Worm (Caenorhabditis elegans) whole organism, L4 larva: Measurements from ENCODE around the gene irld-7.

Experiments
- F26F4.8 ChIP-seq: fragments of 200-800 bp; sonication (Bioruptor generic); conservative IDR thresholded peaks from 2 replicates; pipeline ENCODE4 v1.3.6; 2022; ENCODE audit warnings: missing genetic modification characterization, missing compliant biosample characterization
- T26A8.4 ChIP-seq: fragments of 200-800 bp; sonication (Bioruptor generic); IDR thresholded peaks from 2 replicates; pipeline ENCODE4 v1.3.6; 2022; ENCODE audit warnings: missing genetic modification characterization, missing compliant biosample characterization
- ZK337.2 ChIP-seq: fragments of 200-800 bp; sonication (Bioruptor generic); IDR thresholded peaks from 2 replicates; pipeline ENCODE4 v1.3.6; 2022; ENCODE audit warnings: missing genetic modification reagents, missing genetic modification characterization, missing compliant biosample characterization
- ZK546.5 ChIP-seq, 2 experiments: sonication (generic microtip); optimal IDR thresholded peaks; 2 replicates each; lab custom pipeline; 2017; ENCODE audit warnings: missing biosample characterization in 2 of 2, missing genetic modification characterization in 2 of 2
- attf-4 ChIP-seq: sonication (generic microtip); optimal IDR thresholded peaks from 3 replicates; lab custom pipeline; 2017; ENCODE audit warnings: missing biosample characterization, missing genetic modification characterization
- ceh-20 ChIP-seq: fragments of 200-800 bp; sonication (Bioruptor generic); IDR thresholded peaks from 2 replicates; pipeline ENCODE4 v1.3.6; 2022; ENCODE audit warnings: missing genetic modification reagents, missing genetic modification characterization, missing compliant biosample characterization
- ceh-28 ChIP-seq: fragments of 150-350 bp; optimal IDR thresholded peaks from 2 replicates; lab custom pipeline; 2014; ENCODE audit warnings: missing biosample characterization, missing genetic modification reagents, missing genetic modification characterization
- ceh-44 ChIP-seq: fragments of 200-800 bp; sonication (Bioruptor generic); IDR thresholded peaks from 2 replicates; pipeline ENCODE4 v1.3.6; 2022; ENCODE audit warnings: missing genetic modification reagents, missing genetic modification characterization, missing compliant biosample characterization
- ceh-82 ChIP-seq: sonication (generic microtip); optimal IDR thresholded peaks from 2 replicates; lab custom pipeline; 2017; ENCODE audit warnings: missing biosample characterization, missing genetic modification characterization
- cey-2 ChIP-seq: sonication (generic microtip); optimal IDR thresholded peaks from 3 replicates; lab custom pipeline; 2017; ENCODE audit warnings: missing genetic modification characterization, mild to moderate bottlenecking, missing compliant biosample characterization, antibody characterized with exemption, borderline replicate concordance; ENCODE audit not compliant: insufficient read depth
- daf-16 ChIP-seq, 3 experiments: sonication (generic microtip); optimal IDR thresholded peaks; 2 replicates each; lab custom pipeline; 2016 to 2017; ENCODE audit warnings: missing genetic modification characterization in 3 of 3, missing genetic modification reagents in 3 of 3, mild to moderate bottlenecking in 2 of 3, missing compliant biosample characterization in 2 of 3, missing biosample characterization in 1 of 3, moderate library complexity in 1 of 3
- dmd-6 ChIP-seq: fragments of 200-800 bp; sonication (Bioruptor generic); IDR thresholded peaks from 2 replicates; pipeline ENCODE4 v1.3.6; 2022; ENCODE audit warnings: missing genetic modification reagents, missing genetic modification characterization, missing compliant biosample characterization
- dpl-1 ChIP-seq: fragments of 150-350 bp; optimal IDR thresholded peaks from 2 replicates; lab custom pipeline; 2014; ENCODE audit warnings: missing biosample characterization, missing genetic modification reagents, missing genetic modification characterization
- dve-1 ChIP-seq: sonication (generic microtip); optimal IDR thresholded peaks from 2 replicates; lab custom pipeline; 2017; ENCODE audit warnings: antibody characterized with exemption, mild to moderate bottlenecking, missing genetic modification characterization, missing compliant biosample characterization; ENCODE audit not compliant: insufficient read depth
- fkh-10 ChIP-seq: fragments of 150-350 bp; optimal IDR thresholded peaks from 2 replicates; lab custom pipeline; 2014; ENCODE audit warnings: missing biosample characterization, missing genetic modification reagents, missing genetic modification characterization
- hlh-11 ChIP-seq: fragments of 200-800 bp; sonication (Bioruptor generic); optimal IDR thresholded peaks from 2 replicates; lab custom pipeline; 2018; ENCODE audit warnings: mild to moderate bottlenecking, missing genetic modification characterization, missing compliant biosample characterization
- hlh-30 ChIP-seq: sonication (generic microtip); optimal IDR thresholded peaks from 2 replicates; lab custom pipeline; 2017; ENCODE audit warnings: antibody characterized with exemption, mild to moderate bottlenecking, missing genetic modification characterization, missing compliant biosample characterization; ENCODE audit not compliant: insufficient read depth
- lin-1 ChIP-seq: fragments of 200-800 bp; sonication (Bioruptor generic); IDR thresholded peaks from 2 replicates; pipeline ENCODE4 v1.3.6; 2022; ENCODE audit warnings: missing genetic modification reagents, missing genetic modification characterization, missing compliant biosample characterization
- lin-15B ChIP-seq: fragments of 150-350 bp; sonication (generic microtip); optimal IDR thresholded peaks from 3 replicates; lab custom pipeline; 2014; ENCODE audit warnings: missing biosample characterization, missing genetic modification characterization
- lin-39 ChIP-seq: fragments of 150-350 bp; optimal IDR thresholded peaks from 2 replicates; lab custom pipeline; 2014; ENCODE audit warnings: missing biosample characterization, missing genetic modification reagents, missing genetic modification characterization
- madf-9 ChIP-seq: fragments of 200-800 bp; sonication (Bioruptor generic); conservative IDR thresholded peaks from 2 replicates; pipeline ENCODE4 v1.3.6; 2022; ENCODE audit warnings: missing genetic modification reagents, missing genetic modification characterization, missing compliant biosample characterization
- mdl-1 ChIP-seq, 2 experiments: fragments of 150-350 bp in 1 of 2; sonication (generic microtip) in 1 of 2; optimal IDR thresholded peaks; 2 replicates each; lab custom pipeline; 2014 to 2017; ENCODE audit warnings: missing biosample characterization in 2 of 2, missing genetic modification characterization in 2 of 2
- mdt-29 ChIP-seq: fragments of 200-800 bp; sonication (Bioruptor generic); IDR thresholded peaks from 2 replicates; pipeline ENCODE4 v1.3.6; 2022; ENCODE audit warnings: missing genetic modification reagents, missing genetic modification characterization, missing compliant biosample characterization
- mep-1 ChIP-seq: fragments of 150-350 bp; sonication (generic microtip); optimal IDR thresholded peaks from 3 replicates; lab custom pipeline; 2014; ENCODE audit warnings: missing biosample characterization, missing genetic modification characterization
- mes-2 ChIP-seq: sonication (generic microtip); optimal IDR thresholded peaks from 2 replicates; lab custom pipeline; 2016; ENCODE audit warnings: missing genotype, mild to moderate bottlenecking, missing genetic modification characterization, missing compliant biosample characterization; ENCODE audit not compliant: poor library complexity, severe bottlenecking
- mxl-2 ChIP-seq: fragments of 200-800 bp; sonication (Bioruptor generic); conservative IDR thresholded peaks from 2 replicates; pipeline ENCODE4 v1.3.6; 2022; ENCODE audit warnings: missing genetic modification reagents, missing genetic modification characterization, missing compliant biosample characterization
- mxl-3 ChIP-seq: fragments of 200-800 bp; sonication (Bioruptor generic); optimal IDR thresholded peaks from 2 replicates; lab custom pipeline; 2018; ENCODE audit warnings: mild to moderate bottlenecking, missing genetic modification characterization, missing compliant biosample characterization
- nhr-10 ChIP-seq: fragments of 150-350 bp; optimal IDR thresholded peaks from 2 replicates; lab custom pipeline; 2014; ENCODE audit warnings: missing biosample characterization, missing genetic modification characterization
- nhr-102 ChIP-seq: sonication (generic microtip); optimal IDR thresholded peaks from 2 replicates; lab custom pipeline; 2016; ENCODE audit warnings: mild to moderate bottlenecking, missing genetic modification characterization, moderate library complexity, missing compliant biosample characterization
- nhr-28 ChIP-seq: fragments of 150-350 bp; optimal IDR thresholded peaks from 2 replicates; lab custom pipeline; 2014; ENCODE audit warnings: missing biosample characterization, missing genetic modification characterization
- nhr-41 ChIP-seq: fragments of 200-800 bp; sonication (Bioruptor generic); IDR thresholded peaks from 2 replicates; pipeline ENCODE4 v1.3.6; 2022; ENCODE audit warnings: missing genetic modification reagents, missing genetic modification characterization, missing compliant biosample characterization
- nhr-48 ChIP-seq: sonication (generic microtip); optimal IDR thresholded peaks from 2 replicates; lab custom pipeline; 2016; ENCODE audit warnings: mild to moderate bottlenecking, missing genetic modification characterization, missing compliant biosample characterization
- nhr-77 ChIP-seq: fragments of 150-350 bp; optimal IDR thresholded peaks from 2 replicates; lab custom pipeline; 2014; ENCODE audit warnings: missing biosample characterization, missing genetic modification characterization
- pha-4 ChIP-seq, 2 experiments: fragments of 150-350 bp in 1 of 2; fragments of 200-800 bp in 1 of 2; sonication (Bioruptor generic) in 1 of 2; IDR thresholded peaks in 1 of 2; optimal IDR thresholded peaks in 1 of 2; 2 replicates each; pipeline versions ENCODE4 v1.3.6 to Lab custom; 2014 to 2022; ENCODE audit warnings: missing genetic modification characterization in 2 of 2, missing genetic modification reagents in 2 of 2, missing biosample characterization in 1 of 2, missing compliant biosample characterization in 1 of 2
- php-3 ChIP-seq: fragments of 200-800 bp; sonication (Bioruptor generic); IDR thresholded peaks from 2 replicates; pipeline ENCODE4 v1.3.6; 2022; ENCODE audit warnings: missing genetic modification reagents, missing genetic modification characterization, missing compliant biosample characterization
- pqm-1 ChIP-seq: sonication (generic microtip); optimal IDR thresholded peaks from 2 replicates; lab custom pipeline; 2017; ENCODE audit warnings: missing biosample characterization, missing genetic modification characterization
- skn-1 ChIP-seq: fragments of 150-350 bp; optimal IDR thresholded peaks from 2 replicates; lab custom pipeline; 2014; ENCODE audit warnings: missing biosample characterization, missing genetic modification characterization
- spr-3 ChIP-seq: fragments of 200-800 bp; sonication (Bioruptor generic); optimal IDR thresholded peaks from 2 replicates; lab custom pipeline; 2018; ENCODE audit warnings: mild to moderate bottlenecking, missing genetic modification characterization, missing compliant biosample characterization
- tra-1 ChIP-seq: fragments of 200-800 bp; sonication (Bioruptor generic); IDR thresholded peaks from 2 replicates; pipeline ENCODE4 v1.3.6; 2022; ENCODE audit warnings: missing genetic modification reagents, missing genetic modification characterization, missing compliant biosample characterization
- unc-130 ChIP-seq: sonication (generic microtip); optimal IDR thresholded peaks from 2 replicates; lab custom pipeline; 2016; ENCODE audit warnings: missing genetic modification reagents, missing genetic modification characterization, missing compliant biosample characterization
- unc-39 ChIP-seq: sonication (generic microtip); optimal IDR thresholded peaks from 2 replicates; lab custom pipeline; 2017; ENCODE audit warnings: missing biosample characterization, missing genetic modification characterization
- unc-62 ChIP-seq, 3 experiments: fragments of 150-350 bp in 1 of 3; sonication (generic microtip); optimal IDR thresholded peaks in 2 of 3; peaks in 1 of 3; 1 replicate in 1 of 3; 2 replicates in 2 of 3; lab custom pipeline; 2014 to 2017; ENCODE audit warnings: missing biosample characterization in 3 of 3, missing genetic modification characterization in 3 of 3, missing genetic modification reagents in 3 of 3, missing genotype in 1 of 3
- zfp-2 ChIP-seq: sonication (generic microtip); optimal IDR thresholded peaks from 2 replicates; lab custom pipeline; 2016; ENCODE audit warnings: mild to moderate bottlenecking, missing genetic modification characterization, missing compliant biosample characterization
- zip-11 ChIP-seq: fragments of 200-800 bp; sonication (Bioruptor generic); IDR thresholded peaks from 2 replicates; pipeline ENCODE4 v1.3.6; 2022; ENCODE audit warnings: missing genetic modification characterization, missing compliant biosample characterization
- ztf-7 ChIP-seq: fragments of 150-350 bp; optimal IDR thresholded peaks from 2 replicates; lab custom pipeline; 2014; ENCODE audit warnings: missing biosample characterization, missing genetic modification characterization

Gene irld-7

DNA sequence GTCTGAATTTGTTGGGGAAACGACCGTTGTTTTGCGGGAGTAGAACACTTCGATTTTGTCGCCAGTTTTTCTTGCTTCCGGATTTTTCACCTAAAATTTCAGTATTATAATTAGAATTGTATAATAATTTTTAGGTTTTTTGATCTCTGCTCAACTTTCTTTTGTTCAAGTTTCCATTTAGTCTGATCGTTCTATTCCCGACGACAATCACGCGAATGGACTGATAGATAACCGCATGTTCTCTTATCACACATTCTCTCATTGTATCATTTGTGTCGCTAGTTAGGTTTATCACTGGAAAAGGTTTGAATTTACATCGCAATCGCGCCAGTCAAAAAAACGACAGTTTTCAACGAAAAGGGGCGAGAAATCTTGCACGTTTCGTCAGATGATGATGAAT is 35.3 kb upstream of the irld-7 start:
- peak; percentile 83 for TF ChIP-seq hlh-11 (tag; lab: Kevin White, UChicago)
- TF ChIP-seq attf-4 (tag; lab: Kevin White, UChicago), result no peak
- TF ChIP-seq nhr-28 (tag; lab: Kevin White, UChicago), result peak; percentile 91
- peak; percentile 26 for TF ChIP-seq nhr-48 (tag; lab: Kevin White, UChicago)
- no peak for TF ChIP-seq ceh-28
- no peak for TF ChIP-seq ceh-82 (tag; lab: Kevin White, UChicago)
- TF ChIP-seq nhr-77, result peak; percentile 59
- peak; percentile 48 for TF ChIP-seq ztf-7 (tag; lab: Kevin White, UChicago)
- TF ChIP-seq dmd-6 (GFP tag; lab: Robert Waterston, UW), result peak; percentile 84
- peak; percentile 74 for TF ChIP-seq mxl-3 (GFP tag; lab: Kevin White, UChicago)
- TF ChIP-seq spr-3 (GFP tag; lab: Kevin White, UChicago), result no peak
- TF ChIP-seq dve-1, result peak; percentile 88
- no peak for TF ChIP-seq ZK546.5 (tag; optimal IDR thresholded peaks at IDR 0.05; lab: Kevin White, UChicago)
- TF ChIP-seq mxl-2 (GFP tag; lab: Robert Waterston, UW), result no peak
- peak; percentile 54 for TF ChIP-seq nhr-10 (tag; lab: Kevin White, UChicago)
- no peak for TF ChIP-seq ceh-20 (GFP tag; lab: Robert Waterston, UW)
- TF ChIP-seq mep-1 (tag; lab: Kevin White, UChicago), result no peak
- TF ChIP-seq mdl-1 (tag; optimal IDR thresholded peaks at IDR 0.05; lab: Kevin White, UChicago), result peak in 1 of 2 experiments; percentile 56
- peak; percentile 79 for TF ChIP-seq hlh-30
- no peak for TF ChIP-seq daf-16 (GFP tag; optimal IDR thresholded peaks at IDR 0.05; lab: Kevin White, UChicago)
- peak; percentile 66 for TF ChIP-seq daf-16 (tag; optimal IDR thresholded peaks at IDR 0.05; lab: Kevin White, UChicago)
- peak; percentile 5 for TF ChIP-seq skn-1 (tag; lab: Kevin White, UChicago)
- peak; percentile 61 for TF ChIP-seq php-3 (GFP tag; lab: Robert Waterston, UW)
- peak; percentile 50; the same call in 1 of the 2 replicates for TF ChIP-seq lin-1
- TF ChIP-seq tra-1, result 0 out of 2 replicates have a peak, but pooled peaks have one; percentile 14
- peak; percentile 3 for TF ChIP-seq nhr-102 (tag; lab: Kevin White, UChicago)
- TF ChIP-seq pqm-1 (tag; lab: Kevin White, UChicago), result peak; percentile 95
- peak; percentile 42; the same call in 1 of the 2 replicates for TF ChIP-seq pha-4 (GFP tag; IDR thresholded peaks at IDR 0.05; lab: Robert Waterston, UW)
- TF ChIP-seq pha-4 (tag; optimal IDR thresholded peaks at IDR 0.05; lab: Kevin White, UChicago), result no peak
- TF ChIP-seq mes-2 (tag; lab: Kevin White, UChicago), result peak; percentile 66
- TF ChIP-seq, all 104 proteins: peak for 20

- TF ChIP-seq cey-2 (tag; lab: Kevin White, UChicago) (peak; percentile 80), nhr-41 (GFP tag; lab: Robert Waterston, UW) (no peak), unc-62 (GFP tag; optimal IDR thresholded peaks at IDR 0.05 in 1 of 2; lab: Kevin White, UChicago) (peak in 1 of 2 experiments; percentile 9), unc-62 (tag; optimal IDR thresholded peaks at IDR 0.05; lab: Kevin White, UChicago) (no peak), F26F4.8 (GFP tag; lab: Robert Waterston, UW) (no peak), T26A8.4 (no peak), nhr-10 (tag; lab: Kevin White, UChicago) (no peak), dpl-1 (peak; percentile 72), unc-39 (tag; lab: Kevin White, UChicago) (no peak), nhr-48 (tag; lab: Kevin White, UChicago) (no peak), dmd-6 (GFP tag; lab: Robert Waterston, UW) (peak; percentile 58), tra-1 (no peak), hlh-11 (tag; lab: Kevin White, UChicago) (peak; percentile 21), lin-39 (no peak), hlh-30 (peak; percentile 82), ceh-44 (no peak), mdt-29 (GFP tag; lab: Robert Waterston, UW) (no peak), lin-15B (tag; lab: Kevin White, UChicago) (no peak), unc-130 (GFP tag; lab: Kevin White, UChicago) (no peak), madf-9 (no peak), fkh-10 (no peak), nhr-77 (no peak), zip-11 (GFP tag; lab: Robert Waterston, UW) (no peak), zfp-2 (tag; lab: Kevin White, UChicago) (no peak), ZK337.2 (GFP tag; lab: Robert Waterston, UW) (no peak), mdl-1 (tag; optimal IDR thresholded peaks at IDR 0.05; lab: Kevin White, UChicago) (peak in 1 of 2 experiments; percentile 74)
Measured at ce11 chrIV:6555388-6556330, 34.5 kb upstream of the irld-7 start, which contains the start of gene paqr-1. Gene paqr-1, minus strand, starts transcription at chrIV:6555438.
